Fruit fly (Drosophila melanogaster) whole organism, prepupa: ENCODE measurements around the gene CG1136.

Experiments used
- Blimp-1 ChIP-seq: fragments of 200-800 bp; sonication (Bioruptor generic); optimal IDR thresholded peaks from 3 replicates; lab custom pipeline; 2017; ENCODE audit warnings: missing biosample characterization, missing genetic modification characterization, mild to moderate bottlenecking, moderate library complexity, missing genetic modification reagents
- CG10631 ChIP-seq: fragments of 200-800 bp; sonication (Bioruptor generic); optimal IDR thresholded peaks from 2 replicates; lab custom pipeline; 2016; ENCODE audit warnings: missing biosample characterization, missing genetic modification characterization
- CG10669 ChIP-seq: fragments of 200-800 bp; sonication (Bioruptor generic); optimal IDR thresholded peaks from 3 replicates; lab custom pipeline; 2018; ENCODE audit warnings: missing biosample characterization, mild to moderate bottlenecking, missing genetic modification characterization, moderate library complexity
- CG11762 ChIP-seq: fragments of 200-800 bp; sonication (Bioruptor generic); optimal IDR thresholded peaks from 3 replicates; lab custom pipeline; 2016; ENCODE audit warnings: missing biosample characterization, missing genetic modification characterization; ENCODE audit not compliant: insufficient read depth
- CG15336 ChIP-seq: fragments of 200-800 bp; sonication (Bioruptor generic); IDR thresholded peaks from 2 replicates; pipeline ENCODE4 v1.3.6; 2022; ENCODE audit warnings: missing biosample characterization, missing genetic modification characterization
- CG16779 ChIP-seq: fragments of 200-800 bp; sonication (Bioruptor generic); optimal IDR thresholded peaks from 3 replicates; lab custom pipeline; 2017; ENCODE audit warnings: missing biosample characterization, mild to moderate bottlenecking, missing genetic modification characterization
- CG3032 ChIP-seq: fragments of 200-800 bp; optimal IDR thresholded peaks from 2 replicates; lab custom pipeline; 2019; ENCODE audit warnings: missing biosample characterization, mild to moderate bottlenecking, missing genetic modification characterization, moderate library complexity
- CG32006 ChIP-seq: fragments of 200-800 bp; sonication (Bioruptor generic); optimal IDR thresholded peaks from 3 replicates; lab custom pipeline; 2017; ENCODE audit warnings: missing biosample characterization, mild to moderate bottlenecking, missing genetic modification characterization
- CG4318 ChIP-seq: fragments of 200-800 bp; sonication (Bioruptor generic); optimal IDR thresholded peaks from 3 replicates; lab custom pipeline; 2017; ENCODE audit warnings: missing biosample characterization, mild to moderate bottlenecking, missing genetic modification characterization
- CG6163 ChIP-seq: fragments of 200-800 bp; sonication (Bioruptor generic); IDR thresholded peaks from 3 replicates; pipeline ENCODE4 v1.3.6; 2022; ENCODE audit warnings: missing biosample characterization, missing genetic modification characterization
- CG6276 ChIP-seq: fragments of 200-800 bp; sonication (Bioruptor generic); optimal IDR thresholded peaks from 2 replicates; lab custom pipeline; 2017; ENCODE audit warnings: missing biosample characterization, mild to moderate bottlenecking, missing genetic modification characterization
- CG6792 ChIP-seq: fragments of 200-800 bp; sonication (Bioruptor generic); optimal IDR thresholded peaks from 3 replicates; lab custom pipeline; 2016; ENCODE audit warnings: missing biosample characterization, missing genetic modification characterization
- CG7368 ChIP-seq: fragments of 200-800 bp; sonication (Bioruptor generic); optimal IDR thresholded peaks from 3 replicates; lab custom pipeline; 2016; ENCODE audit warnings: missing biosample characterization, missing genetic modification characterization
- CG8119 ChIP-seq: fragments of 200-800 bp; sonication (Bioruptor generic); IDR thresholded peaks from 3 replicates; pipeline ENCODE4 v1.3.6; 2022; ENCODE audit warnings: missing biosample characterization, missing genetic modification characterization
- CG9139 ChIP-seq: fragments of 200-800 bp; sonication (Bioruptor generic); optimal IDR thresholded peaks from 3 replicates; lab custom pipeline; 2017; ENCODE audit warnings: missing biosample characterization, mild to moderate bottlenecking, missing genetic modification characterization
- Eip78C ChIP-seq: fragments of 200-800 bp; sonication (Bioruptor generic); peaks from one replicate; lab custom pipeline; 2016; ENCODE audit warnings: missing biosample characterization, missing genetic modification characterization
- Eip93F ChIP-seq: fragments of 200-800 bp; sonication (Bioruptor generic); optimal IDR thresholded peaks from 2 replicates; lab custom pipeline; 2016; ENCODE audit warnings: missing biosample characterization, mild to moderate bottlenecking, missing genetic modification characterization
- Ets21C ChIP-seq: fragments of 200-800 bp; sonication (Bioruptor generic); optimal IDR thresholded peaks from 3 replicates; lab custom pipeline; 2016; ENCODE audit warnings: missing biosample characterization, missing genetic modification characterization
- Gug ChIP-seq: fragments of 200-800 bp; sonication (Bioruptor generic); IDR thresholded peaks from 2 replicates; pipeline ENCODE4 v1.3.6; 2022; ENCODE audit warnings: missing biosample characterization, missing genetic modification characterization
- Hr39 ChIP-seq: fragments of 200-800 bp; sonication (Bioruptor generic); optimal IDR thresholded peaks from 2 replicates; lab custom pipeline; 2016; ENCODE audit warnings: missing biosample characterization, missing genetic modification characterization
- Hr4 ChIP-seq: fragments of 200-800 bp; sonication (Bioruptor generic); optimal IDR thresholded peaks from 3 replicates; lab custom pipeline; 2016; ENCODE audit warnings: missing biosample characterization, missing genetic modification characterization
- Met ChIP-seq: fragments of 200-800 bp; sonication (Bioruptor generic); optimal IDR thresholded peaks from 3 replicates; lab custom pipeline; 2016; ENCODE audit warnings: missing biosample characterization, missing genetic modification characterization
- Smox ChIP-seq: fragments of 200-800 bp; sonication (Bioruptor generic); optimal IDR thresholded peaks from 3 replicates; lab custom pipeline; 2016; ENCODE audit warnings: missing biosample characterization, missing genetic modification characterization
- Sox102F ChIP-seq: fragments of 200-800 bp; sonication (Bioruptor generic); optimal IDR thresholded peaks from 2 replicates; lab custom pipeline; 2016; ENCODE audit warnings: missing biosample characterization, mild to moderate bottlenecking, missing genetic modification characterization
- achi ChIP-seq: fragments of 200-800 bp; sonication (Bioruptor generic); optimal IDR thresholded peaks from 3 replicates; lab custom pipeline; 2016; ENCODE audit warnings: missing biosample characterization, missing genetic modification characterization
- cyc ChIP-seq: fragments of 200-800 bp; sonication (Bioruptor generic); optimal IDR thresholded peaks from 3 replicates; lab custom pipeline; 2016; ENCODE audit warnings: missing biosample characterization, missing genetic modification characterization
- dsx ChIP-seq: fragments of 200-800 bp; optimal IDR thresholded peaks from 3 replicates; lab custom pipeline; 2019; ENCODE audit warnings: missing biosample characterization, mild to moderate bottlenecking, missing genetic modification characterization, moderate library complexity; ENCODE audit not compliant: poor library complexity, severe bottlenecking
- eg ChIP-seq: fragments of 200-800 bp; sonication (Bioruptor generic); IDR thresholded peaks from 3 replicates; pipeline ENCODE4 v1.3.6; 2022; ENCODE audit warnings: missing biosample characterization, missing genetic modification characterization
- esn ChIP-seq: fragments of 200-800 bp; sonication (Bioruptor generic); optimal IDR thresholded peaks from 2 replicates; lab custom pipeline; 2016; ENCODE audit warnings: missing biosample characterization, mild to moderate bottlenecking, missing genetic modification characterization, moderate library complexity
- fkh ChIP-seq: fragments of 200-800 bp; sonication (Bioruptor generic); optimal IDR thresholded peaks from 3 replicates; lab custom pipeline; 2017; ENCODE audit warnings: missing biosample characterization, mild to moderate bottlenecking, missing genetic modification characterization, moderate library complexity
- lz ChIP-seq: fragments of 200-800 bp; sonication (Bioruptor generic); optimal IDR thresholded peaks from 3 replicates; lab custom pipeline; 2016; ENCODE audit warnings: missing biosample characterization, missing genetic modification characterization
- pdm3 ChIP-seq: fragments of 200-800 bp; sonication (Bioruptor generic); optimal IDR thresholded peaks from 3 replicates; lab custom pipeline; 2016; ENCODE audit warnings: missing biosample characterization, missing genetic modification characterization
- spab ChIP-seq: fragments of 200-800 bp; sonication (Bioruptor generic); optimal IDR thresholded peaks from 2 replicates; lab custom pipeline; 2017; ENCODE audit warnings: missing biosample characterization, mild to moderate bottlenecking, missing genetic modification characterization, missing genetic modification reagents
- ss ChIP-seq, 2 experiments: fragments of 200-800 bp; sonication (Bioruptor generic); optimal IDR thresholded peaks; 2 replicates in 1 of 2; 3 replicates in 1 of 2; lab custom pipeline; 2017 to 2018; ENCODE audit warnings: mild to moderate bottlenecking in 2 of 2, missing biosample characterization in 2 of 2, missing genetic modification characterization in 2 of 2, moderate library complexity in 1 of 2

CG1136 gene

dm6 chr3L:4026506-4026868 lies 19.9 kb upstream of the CG1136 start, which contains the start of gene Gr64a:
Gene Gr64a, plus strand, starts transcription at chr3L:4026769.
- no peak for TF ChIP-seq spab
- TF ChIP-seq CG15336 (GFP tag; lab: Robert Waterston, UW): no peak
- TF ChIP-seq CG9139 (GFP tag; lab: Kevin White, UChicago): no peak
- TF ChIP-seq Smox (GFP tag; lab: Kevin White, UChicago): no peak
- TF ChIP-seq CG11762: no peak

- no peak for TF ChIP-seq CG16779 (tag; lab: Kevin White, UChicago)
- no peak for TF ChIP-seq Ets21C (GFP tag; lab: Kevin White, UChicago)
- TF ChIP-seq fkh (GFP tag; lab: Kevin White, UChicago): no peak
- no peak for TF ChIP-seq esn
- TF ChIP-seq pdm3: no peak
- no peak for TF ChIP-seq Gug (GFP tag; lab: Robert Waterston, UW)
- TF ChIP-seq CG10631 (GFP tag; lab: Kevin White, UChicago): no peak
- TF ChIP-seq CG10669 (GFP tag; lab: Kevin White, UChicago): no peak
- no peak for TF ChIP-seq Blimp-1 (GFP tag; lab: Kevin White, UChicago)
- no peak for TF ChIP-seq Eip93F (GFP tag; lab: Kevin White, UChicago)
- TF ChIP-seq ss (GFP tag; optimal IDR thresholded peaks at IDR 0.05; lab: Kevin White, UChicago): no peak
- no peak for TF ChIP-seq Eip78C (GFP tag; lab: Kevin White, UChicago)
- TF ChIP-seq cyc (GFP tag; lab: Kevin White, UChicago): no peak
Measured at dm6 chr3L:4028305-4028704, 18.1 kb upstream of the CG1136 start, which contains the start of the genes Gr64b and Gr64c. Gene Gr64b, plus strand, starts transcription at chr3L:4028605. Gene Gr64c, plus strand, starts transcription at chr3L:4028605.

- no peak for TF ChIP-seq Eip93F (GFP tag; lab: Kevin White, UChicago)
- TF ChIP-seq Hr4: no peak
- TF ChIP-seq Hr39 (GFP tag; lab: Kevin White, UChicago): no peak
- no peak for TF ChIP-seq CG9139 (GFP tag; lab: Kevin White, UChicago)
- no peak for TF ChIP-seq CG8119 (GFP tag; lab: Robert Waterston, UW)
- TF ChIP-seq spab: no peak
- TF ChIP-seq eg: no peak
- no peak for TF ChIP-seq cyc (GFP tag; lab: Kevin White, UChicago)
- no peak for TF ChIP-seq CG6163 (GFP tag; lab: Robert Waterston, UW)
- no peak for TF ChIP-seq dsx (GFP tag; lab: Kevin White, UChicago)
- no peak for TF ChIP-seq lz
- no peak for TF ChIP-seq CG6792 (GFP tag; lab: Kevin White, UChicago)
- no peak for TF ChIP-seq Met (GFP tag; lab: Kevin White, UChicago)
- no peak for TF ChIP-seq achi
- no peak for TF ChIP-seq fkh (GFP tag; lab: Kevin White, UChicago)
- no peak for TF ChIP-seq ss (GFP tag; optimal IDR thresholded peaks at IDR 0.05; lab: Kevin White, UChicago)
- no peak for TF ChIP-seq CG15336 (GFP tag; lab: Robert Waterston, UW)
- no peak for TF ChIP-seq CG3032 (tag; lab: Kevin White, UChicago)
- TF ChIP-seq CG7368 (GFP tag; lab: Kevin White, UChicago): no peak
- TF ChIP-seq, all 60 proteins: peak for 0
Measured at dm6 chr3L:4031762-4032161, 14.6 kb upstream of the CG1136 start, which contains the start of the genes Gr64d and Gr64e. Gene Gr64d, plus strand, starts transcription at chr3L:4032062. Gene Gr64e, plus strand, starts transcription at chr3L:4032141.

- TF ChIP-seq CG32006 (GFP tag; lab: Kevin White, UChicago): no peak
- TF ChIP-seq Sox102F (GFP tag; lab: Kevin White, UChicago): no peak
- no peak for TF ChIP-seq CG4318 (GFP tag; lab: Kevin White, UChicago)
- no peak for TF ChIP-seq fkh (GFP tag; lab: Kevin White, UChicago)
- no peak for TF ChIP-seq CG6276 (GFP tag; lab: Kevin White, UChicago)
- no peak for TF ChIP-seq spab
- TF ChIP-seq Blimp-1 (GFP tag; lab: Kevin White, UChicago): no peak
- TF ChIP-seq esn: no peak
- TF ChIP-seq CG6163 (GFP tag; lab: Robert Waterston, UW): no peak
Measured at dm6 chr3L:4035499-4035898, 10.9 kb upstream of the CG1136 start, which contains the start of gene Gr64f. Gene Gr64f, plus strand, starts transcription at chr3L:4035799.
